Fruit fly (Drosophila melanogaster): ENCODE measurements around the gene Ir68a.

Gene Ir68a

dm6 chr3L:11215244-11216121 lies 20.5 kb downstream of the Ir68a start (continued):
- no peak for TF ChIP-seq tio (GFP tag; optimal IDR thresholded peaks at IDR 0.05)
- TF ChIP-seq otp (GFP tag; IDR thresholded peaks at IDR 0.05) = peak; percentile 90
- peak in 1 of 2 experiments; percentile 36 for TF ChIP-seq Eip74EF (GFP tag; optimal IDR thresholded peaks at IDR 0.05)
- TF ChIP-seq al (GFP tag; IDR thresholded peaks at IDR 0.05) = peak; percentile 91
- TF ChIP-seq NC2α (GFP tag; optimal IDR thresholded peaks at IDR 0.05) = peak; percentile 82
- TF ChIP-seq Elba2 (GFP tag; optimal IDR thresholded peaks at IDR 0.05) = peak; percentile 84
- TF ChIP-seq sob (GFP tag; IDR thresholded peaks at IDR 0.05) = peak; percentile 94
- TF ChIP-seq caup (GFP tag; optimal IDR thresholded peaks at IDR 0.05; ENCODE audit: severe bottlenecking) = peak; percentile 93
- TF ChIP-seq crol (GFP tag; IDR thresholded peaks at IDR 0.05) = peak; percentile 38; the same call in 1 of the 2 replicates
- no peak for TF ChIP-seq Doc2 (GFP tag; IDR thresholded peaks at IDR 0.05)
- TF ChIP-seq mirr (GFP tag; optimal IDR thresholded peaks at IDR 0.05) = peak; percentile 64
- peak; percentile 90 for TF ChIP-seq CG3281 (GFP tag; optimal IDR thresholded peaks at IDR 0.05)
- no peak for TF ChIP-seq Dfd (GFP tag; optimal IDR thresholded peaks at IDR 0.05)
- peak; percentile 85 for TF ChIP-seq CG1792 (GFP tag; optimal IDR thresholded peaks at IDR 0.05)
- peak; percentile 83 for TF ChIP-seq klu (GFP tag; IDR thresholded peaks at IDR 0.05)
- TF ChIP-seq ranshi (GFP tag; IDR thresholded peaks at IDR 0.05) = peak; percentile 94
- TF ChIP-seq btn (GFP tag; optimal IDR thresholded peaks at IDR 0.05) = peak; percentile 85
- TF ChIP-seq CG4617 (GFP tag; optimal IDR thresholded peaks at IDR 0.05; ENCODE audit: borderline replicate concordance) = peak; percentile 63
- peak; percentile 93 for TF ChIP-seq Awh (GFP tag; IDR thresholded peaks at IDR 0.05)
- TF ChIP-seq emc (GFP tag; optimal IDR thresholded peaks at IDR 0.05) = peak; percentile 69
- TF ChIP-seq sug (tag; optimal IDR thresholded peaks at IDR 0.05) = peak; percentile 78
- TF ChIP-seq CG7963 (GFP tag; IDR thresholded peaks at IDR 0.05; ENCODE audit: partially characterized antibody) = no peak
- peak; percentile 72 for TF ChIP-seq bigmax (GFP tag; optimal IDR thresholded peaks at IDR 0.05)
- peak; percentile 80 for TF ChIP-seq CG5245 (GFP tag; optimal IDR thresholded peaks at IDR 0.05)
- no peak for TF ChIP-seq aop (GFP tag; IDR thresholded peaks at IDR 0.05)
- TF ChIP-seq CoRest (tag; optimal IDR thresholded peaks at IDR 0.05) = peak; percentile 81
- TF ChIP-seq so (GFP tag; IDR thresholded peaks at IDR 0.05) = peak; percentile 82
- TF ChIP-seq tna (GFP tag; IDR thresholded peaks at IDR 0.05; ENCODE audit: partially characterized antibody) = no peak
- peak; percentile 87 for TF ChIP-seq CG3847 (GFP tag; IDR thresholded peaks at IDR 0.05)
- no peak for TF ChIP-seq CG15073 (GFP tag; optimal IDR thresholded peaks at IDR 0.05)
- 0 out of 2 replicates have a peak, but pooled peaks have one; percentile 77 for TF ChIP-seq GATAe (GFP tag; conservative IDR thresholded peaks at IDR 0.05)
- peak; percentile 2 for TF ChIP-seq CG30020 (tag; optimal IDR thresholded peaks at IDR 0.05)
- TF ChIP-seq ro (GFP tag; IDR thresholded peaks at IDR 0.05) = peak; percentile 82
- TF ChIP-seq ato (GFP tag; IDR thresholded peaks at IDR 0.05; ENCODE audit: partially characterized antibody) = no peak
- peak; percentile 69 to 96 for TF ChIP-seq insv (GFP tag; optimal IDR thresholded peaks at IDR 0.05)
- peak; percentile 68 for TF ChIP-seq CG4360 (GFP tag; IDR thresholded peaks at IDR 0.05)
- peak; percentile 96 for TF ChIP-seq E2f1 (GFP tag; IDR thresholded peaks at IDR 0.05)
- peak; percentile 78 for TF ChIP-seq CG7839 (tag; optimal IDR thresholded peaks at IDR 0.05)
- peak; percentile 70 for TF ChIP-seq CG10267 (tag; optimal IDR thresholded peaks at IDR 0.05)
- peak; percentile 73 for TF ChIP-seq CG10321 (GFP tag; IDR thresholded peaks at IDR 0.05)
- TF ChIP-seq Mes4 (GFP tag; optimal IDR thresholded peaks at IDR 0.05) = peak; percentile 84
- peak; percentile 88 for TF ChIP-seq az2 (GFP tag; optimal IDR thresholded peaks at IDR 0.05)
- peak; percentile 85 for TF ChIP-seq NfI (GFP tag; optimal IDR thresholded peaks at IDR 0.05)
- no peak for TF ChIP-seq CG8281 (tag; optimal IDR thresholded peaks at IDR 0.05)
- TF ChIP-seq croc (GFP tag; conservative IDR thresholded peaks at IDR 0.05) = peak; percentile 57; the same call in 2 of the 3 replicates
- TF ChIP-seq CG7928 (GFP tag; optimal IDR thresholded peaks at IDR 0.05) = peak; percentile 64
- no peak for TF ChIP-seq kah (GFP tag; optimal IDR thresholded peaks at IDR 0.05)
- peak; percentile 38 for TF ChIP-seq CG10462 (GFP tag; optimal IDR thresholded peaks at IDR 0.05)
- TF ChIP-seq exex (tag; optimal IDR thresholded peaks at IDR 0.05) = peak; percentile 59

Data from whole organism, embryonic.